Fruit fly (Drosophila melanogaster) whole organism, embryonic: Measurements from ENCODE around the gene gNacalpha.

Source experiments
- ATbp ChIP-seq: fragments of 200-800 bp; sonication (Bioruptor generic); optimal IDR thresholded peaks from 2 replicates; lab custom pipeline; 2017; ENCODE audit warnings: missing biosample characterization, mild to moderate bottlenecking, missing genetic modification characterization, missing genetic modification reagents
- CG11504 ChIP-seq: fragments of 200-800 bp; sonication (Bioruptor generic); optimal IDR thresholded peaks from 3 replicates; lab custom pipeline; 2019; ENCODE audit warnings: missing biosample characterization, mild to moderate bottlenecking, missing genetic modification characterization, moderate library complexity
- CG11695 ChIP-seq: fragments of 200-800 bp; sonication (Bioruptor generic); IDR thresholded peaks from 3 replicates; pipeline ENCODE4 v1.3.6; 2022; ENCODE audit warnings: missing biosample characterization, missing genetic modification characterization
- CG11696 ChIP-seq: fragments of 200-800 bp; sonication (Bioruptor generic); IDR thresholded peaks from 2 replicates; pipeline ENCODE4 v1.3.6; 2022; ENCODE audit warnings: missing biosample characterization, missing genetic modification characterization
- CG13424 ChIP-seq: fragments of 200-800 bp; sonication (Bioruptor generic); optimal IDR thresholded peaks from 2 replicates; lab custom pipeline; 2019; ENCODE audit warnings: missing biosample characterization, mild to moderate bottlenecking, missing genetic modification characterization, moderate library complexity
- CG14710 ChIP-seq: fragments of 200-800 bp; sonication (Bioruptor generic); optimal IDR thresholded peaks from 3 replicates; lab custom pipeline; 2019; ENCODE audit warnings: missing biosample characterization, mild to moderate bottlenecking, missing genetic modification characterization, moderate library complexity
- CG15696 ChIP-seq: fragments of 200-800 bp; sonication (Bioruptor generic); optimal IDR thresholded peaks from 2 replicates; lab custom pipeline; 2019; ENCODE audit warnings: missing biosample characterization, mild to moderate bottlenecking, missing genetic modification characterization, moderate library complexity
- CG1603 ChIP-seq: fragments of 200-800 bp; sonication (Bioruptor generic); optimal IDR thresholded peaks from 2 replicates; lab custom pipeline; 2019; ENCODE audit warnings: missing biosample characterization, mild to moderate bottlenecking, missing genetic modification characterization, moderate library complexity
- CG16815 ChIP-seq: fragments of 200-800 bp; sonication (Bioruptor generic); optimal IDR thresholded peaks from 3 replicates; lab custom pipeline; 2017; ENCODE audit warnings: missing biosample characterization, mild to moderate bottlenecking, missing genetic modification characterization
- CG18476 ChIP-seq: fragments of 200-800 bp; sonication (Bioruptor generic); optimal IDR thresholded peaks from 2 replicates; lab custom pipeline; 2016; ENCODE audit warnings: missing biosample characterization, mild to moderate bottlenecking, missing genetic modification characterization
- CG18599 ChIP-seq: fragments of 200-800 bp; sonication (Bioruptor generic); optimal IDR thresholded peaks from 3 replicates; lab custom pipeline; 2017; ENCODE audit warnings: missing biosample characterization, missing genetic modification characterization, mild to moderate bottlenecking, moderate library complexity, missing genetic modification reagents
- CG18764 ChIP-seq: fragments of 200-800 bp; sonication (Bioruptor generic); optimal IDR thresholded peaks from 3 replicates; lab custom pipeline; 2016; ENCODE audit warnings: missing biosample characterization, missing genetic modification characterization
- CG2202 ChIP-seq: fragments of 200-800 bp; sonication (Bioruptor generic); optimal IDR thresholded peaks from 2 replicates; lab custom pipeline; 2018; ENCODE audit warnings: missing biosample characterization, mild to moderate bottlenecking, missing genetic modification characterization
- CG2678 ChIP-seq: fragments of 200-800 bp; sonication (Bioruptor generic); optimal IDR thresholded peaks from 3 replicates; lab custom pipeline; 2019; ENCODE audit warnings: missing biosample characterization, mild to moderate bottlenecking, missing genetic modification characterization, moderate library complexity
- CG2875 ChIP-seq: fragments of 200-800 bp; sonication (Bioruptor generic); optimal IDR thresholded peaks from 2 replicates; lab custom pipeline; 2017; ENCODE audit warnings: missing biosample characterization, mild to moderate bottlenecking, missing genetic modification characterization, missing genetic modification reagents
- CG3163 ChIP-seq: fragments of 200-800 bp; sonication (Bioruptor generic); optimal IDR thresholded peaks from 3 replicates; lab custom pipeline; 2016; ENCODE audit warnings: missing biosample characterization, missing genetic modification characterization
- CG4424 ChIP-seq: fragments of 200-800 bp; sonication (Bioruptor generic); optimal IDR thresholded peaks from 3 replicates; lab custom pipeline; 2016; ENCODE audit warnings: missing biosample characterization, missing genetic modification characterization
- CG4820 ChIP-seq: fragments of 200-800 bp; sonication (Bioruptor generic); optimal IDR thresholded peaks from 3 replicates; lab custom pipeline; 2016; ENCODE audit warnings: missing biosample characterization, missing genetic modification characterization
- CG6689 ChIP-seq: fragments of 200-800 bp; sonication (Bioruptor generic); IDR thresholded peaks from 2 replicates; pipeline ENCODE4 v1.3.6; 2022; ENCODE audit warnings: missing biosample characterization, missing genetic modification characterization
- CG6813 ChIP-seq: fragments of 200-800 bp; sonication (Bioruptor generic); optimal IDR thresholded peaks from 2 replicates; lab custom pipeline; 2017; ENCODE audit warnings: missing biosample characterization, missing genetic modification characterization, mild to moderate bottlenecking, moderate library complexity, missing genetic modification reagents
- CG8765 ChIP-seq: fragments of 200-800 bp; sonication (Bioruptor generic); IDR thresholded peaks from 2 replicates; pipeline ENCODE4 v1.3.6; 2022; ENCODE audit warnings: missing biosample characterization, missing genetic modification characterization
- CG9727 ChIP-seq: fragments of 200-800 bp; sonication (Bioruptor generic); optimal IDR thresholded peaks from 3 replicates; lab custom pipeline; 2017; ENCODE audit warnings: missing biosample characterization, mild to moderate bottlenecking, missing genetic modification characterization
- D19A ChIP-seq: fragments of 200-800 bp; optimal IDR thresholded peaks from 3 replicates; lab custom pipeline; 2019; ENCODE audit warnings: missing biosample characterization, mild to moderate bottlenecking, missing genetic modification characterization, moderate library complexity
- Dll ChIP-seq: fragments of 200-800 bp; sonication (Bioruptor generic); IDR thresholded peaks from 4 replicates; pipeline ENCODE4 v1.3.6; 2022; ENCODE audit warnings: missing biosample characterization, missing genetic modification characterization; ENCODE audit not compliant: partially characterized antibody
- H15 ChIP-seq: fragments of 200-800 bp; sonication (Bioruptor generic); IDR thresholded peaks from 3 replicates; pipeline ENCODE4 v1.3.6; 2022; ENCODE audit warnings: missing biosample characterization, missing genetic modification characterization
- Hmx ChIP-seq: fragments of 200-800 bp; sonication (Bioruptor generic); optimal IDR thresholded peaks from 2 replicates; lab custom pipeline; 2016; ENCODE audit warnings: missing biosample characterization, missing genetic modification characterization
- Hr3 ChIP-seq: fragments of 200-800 bp; sonication (Bioruptor generic); optimal IDR thresholded peaks from 3 replicates; lab custom pipeline; 2016; ENCODE audit warnings: missing biosample characterization, missing genetic modification characterization
- Hsf ChIP-seq: fragments of 200-800 bp; sonication (Bioruptor generic); optimal IDR thresholded peaks from 3 replicates; lab custom pipeline; 2016; ENCODE audit warnings: missing biosample characterization, missing genetic modification characterization
- Neu2 ChIP-seq: fragments of 200-800 bp; sonication (Bioruptor generic); optimal IDR thresholded peaks from 3 replicates; lab custom pipeline; 2016; ENCODE audit warnings: missing biosample characterization, missing genetic modification characterization, borderline replicate concordance
- NfI ChIP-seq: fragments of 200-800 bp; sonication (Bioruptor generic); optimal IDR thresholded peaks from 3 replicates; lab custom pipeline; 2018; ENCODE audit warnings: missing biosample characterization, mild to moderate bottlenecking, missing genetic modification characterization, moderate library complexity
- Oli ChIP-seq: fragments of 200-800 bp; sonication (Bioruptor generic); optimal IDR thresholded peaks from 2 replicates; lab custom pipeline; 2018; ENCODE audit warnings: missing biosample characterization, mild to moderate bottlenecking, missing genetic modification characterization, moderate library complexity
- Sox100B ChIP-seq: fragments of 200-800 bp; sonication (Bioruptor generic); optimal IDR thresholded peaks from 3 replicates; lab custom pipeline; 2018; ENCODE audit warnings: missing biosample characterization, mild to moderate bottlenecking, missing genetic modification characterization
- Sox102F ChIP-seq: fragments of 200-800 bp; sonication (Bioruptor generic); optimal IDR thresholded peaks from 2 replicates; lab custom pipeline; 2018; ENCODE audit warnings: missing biosample characterization, mild to moderate bottlenecking, missing genetic modification characterization, moderate library complexity
- Spps ChIP-seq: fragments of 200-800 bp; sonication (Bioruptor generic); optimal IDR thresholded peaks from 2 replicates; lab custom pipeline; 2018; ENCODE audit warnings: missing biosample characterization, mild to moderate bottlenecking, missing genetic modification characterization
- Ssrp ChIP-seq: fragments of 200-800 bp; sonication (Bioruptor generic); optimal IDR thresholded peaks from 2 replicates; lab custom pipeline; 2018; ENCODE audit warnings: missing biosample characterization, mild to moderate bottlenecking, missing genetic modification characterization, moderate library complexity
- chn ChIP-seq: fragments of 200-800 bp; sonication (Bioruptor generic); optimal IDR thresholded peaks from 2 replicates; lab custom pipeline; 2016; ENCODE audit warnings: missing biosample characterization, missing genetic modification characterization
- crol ChIP-seq: fragments of 200-800 bp; sonication (Bioruptor generic); IDR thresholded peaks from 2 replicates; pipeline ENCODE4 v1.3.6; 2022; ENCODE audit warnings: missing biosample characterization, missing genetic modification characterization
- dysf ChIP-seq: fragments of 200-800 bp; sonication (Bioruptor generic); IDR thresholded peaks from 3 replicates; pipeline ENCODE4 v1.3.6; 2022; ENCODE audit warnings: missing biosample characterization, missing genetic modification characterization
- eve ChIP-seq, 2 experiments: fragments of >200 bp; optimal IDR thresholded peaks; 2 replicates each; lab custom pipeline; 2017; ENCODE audit warnings: missing biosample characterization in 2 of 2, missing genetic modification characterization in 2 of 2
- nau ChIP-seq: fragments of 200-800 bp; sonication (Bioruptor generic); optimal IDR thresholded peaks from 3 replicates; lab custom pipeline; 2017; ENCODE audit warnings: missing biosample characterization, mild to moderate bottlenecking, missing genetic modification characterization, missing genetic modification reagents
- org-1 ChIP-seq: fragments of 200-800 bp; sonication (Bioruptor generic); optimal IDR thresholded peaks from 2 replicates; lab custom pipeline; 2017; ENCODE audit warnings: missing biosample characterization, missing genetic modification characterization
- sens-2 ChIP-seq: fragments of 200-800 bp; sonication (Bioruptor generic); IDR thresholded peaks from 2 replicates; pipeline ENCODE4 v1.3.6; 2022; ENCODE audit warnings: missing biosample characterization, missing genetic modification characterization
- sim ChIP-seq: fragments of 200-800 bp; sonication (Bioruptor generic); IDR thresholded peaks from 2 replicates; pipeline ENCODE4 v1.3.6; 2022; ENCODE audit warnings: missing biosample characterization, missing genetic modification characterization
- sisA ChIP-seq: fragments of 200-800 bp; sonication (Bioruptor generic); IDR thresholded peaks from 2 replicates; pipeline ENCODE4 v1.3.6; 2022; ENCODE audit warnings: missing biosample characterization, missing genetic modification characterization
- tap ChIP-seq: fragments of 200-800 bp; optimal IDR thresholded peaks from 3 replicates; lab custom pipeline; 2019; ENCODE audit warnings: missing biosample characterization, mild to moderate bottlenecking, missing genetic modification characterization, moderate library complexity
- tin ChIP-seq: fragments of 200-800 bp; sonication (Bioruptor generic); optimal IDR thresholded peaks from 3 replicates; lab custom pipeline; 2016; ENCODE audit warnings: missing biosample characterization, missing genetic modification characterization
- trem ChIP-seq: fragments of 200-800 bp; optimal IDR thresholded peaks from 3 replicates; lab custom pipeline; 2019; ENCODE audit warnings: missing biosample characterization, mild to moderate bottlenecking, missing genetic modification characterization, moderate library complexity
- wek ChIP-seq: fragments of 200-800 bp; sonication (Bioruptor generic); optimal IDR thresholded peaks from 3 replicates; lab custom pipeline; 2018; ENCODE audit warnings: missing biosample characterization, mild to moderate bottlenecking, missing genetic modification characterization, moderate library complexity
- zfh1 ChIP-seq: fragments of 200-800 bp; sonication (Bioruptor generic); IDR thresholded peaks from 3 replicates; pipeline ENCODE4 v1.3.6; 2022; ENCODE audit warnings: missing biosample characterization, missing genetic modification characterization
- zfh2 ChIP-seq: fragments of 200-800 bp; sonication (Bioruptor generic); optimal IDR thresholded peaks from 2 replicates; lab custom pipeline; 2016; ENCODE audit warnings: missing biosample characterization, missing genetic modification characterization

Gene gNacalpha

DNA sequence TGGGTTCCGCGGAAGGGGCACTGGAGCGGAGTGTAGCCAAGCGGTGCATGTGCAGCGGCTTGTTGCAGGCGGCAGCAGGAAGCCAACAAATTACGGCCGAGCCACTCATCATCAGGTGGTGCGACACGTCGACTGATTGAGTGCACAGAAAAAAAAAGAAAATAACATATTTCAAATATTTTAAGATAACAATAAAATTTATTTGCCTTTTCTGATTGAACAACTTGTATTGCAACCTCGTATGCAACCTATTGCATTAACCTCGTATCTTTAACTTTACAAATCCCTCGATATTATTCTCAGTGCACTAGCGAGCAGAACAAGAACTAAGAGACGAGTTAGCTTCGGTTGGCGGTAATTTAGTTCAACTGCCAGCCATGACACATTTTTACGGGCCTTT lies 33.3 kb downstream of the gNacalpha start (continued):
- TF ChIP-seq CG6689 (GFP tag; lab: Robert Waterston, UW) (peak; percentile 46; the same call in 1 of the 2 replicates), Oli (tag; lab: Kevin White, UChicago) (peak; percentile 16), CG16815 (GFP tag; lab: Kevin White, UChicago) (peak; percentile 18), org-1 (GFP tag; lab: Kevin White, UChicago) (no peak), Sox100B (no peak), CG9727 (GFP tag; lab: Kevin White, UChicago) (peak; percentile 45), D19A (peak; percentile 1), Hmx (GFP tag; lab: Kevin White, UChicago) (no peak), zfh2 (GFP tag; lab: Kevin White, UChicago) (no peak), crol (GFP tag; lab: Robert Waterston, UW) (0 out of 2 replicates have a peak, but pooled peaks have one; percentile 18), CG8765 (peak; percentile 51), CG11504 (peak; percentile 40), tap (tag; lab: Kevin White, UChicago) (peak; percentile 10), sim (GFP tag; lab: Robert Waterston, UW) (no peak), Dll (GFP tag; lab: Robert Waterston, UW) (no peak), CG11696 (GFP tag; lab: Robert Waterston, UW) (0 out of 2 replicates have a peak, but pooled peaks have one; percentile 28), sens-2 (GFP tag; lab: Robert Waterston, UW) (0 out of 2 replicates have a peak, but pooled peaks have one; percentile 28), CG1603 (tag; lab: Kevin White, UChicago) (peak; percentile 50), CG18764 (no peak), Hr3 (GFP tag; lab: Kevin White, UChicago) (no peak), nau (GFP tag; lab: Kevin White, UChicago) (no peak), CG2875 (GFP tag; lab: Kevin White, UChicago) (peak; percentile 34), sisA (GFP tag; lab: Robert Waterston, UW) (peak; percentile 36; the same call in 1 of the 2 replicates), eve (GFP tag; optimal IDR thresholded peaks at IDR 0.05; lab: Kevin White, UChicago) (no peak), CG2202 (tag; lab: Kevin White, UChicago) (peak; percentile 30), CG4820 (peak; percentile 35), ATbp (GFP tag; lab: Kevin White, UChicago) (peak; percentile 16), CG18599 (peak; percentile 29), H15 (GFP tag; lab: Robert Waterston, UW) (0 out of 3 replicates have a peak, but pooled peaks have one; percentile 31), CG2678 (tag; lab: Kevin White, UChicago) (peak; percentile 32), Neu2 (no peak), CG6813 (GFP tag; lab: Kevin White, UChicago) (peak; percentile 4), Ssrp (tag; lab: Kevin White, UChicago) (peak; percentile 58), chn (GFP tag; lab: Kevin White, UChicago) (peak; percentile 12), CG14710 (tag; lab: Kevin White, UChicago) (peak; percentile 56), CG15696 (tag; lab: Kevin White, UChicago) (peak; percentile 37), CG18476 (GFP tag; lab: Kevin White, UChicago) (peak; percentile 13), dysf (GFP tag; lab: Robert Waterston, UW) (peak; percentile 53; the same call in 1 of the 3 replicates), CG11695 (GFP tag; lab: Robert Waterston, UW) (peak; percentile 47; the same call in 1 of the 3 replicates), Spps (peak; percentile 22), tin (GFP tag; lab: Kevin White, UChicago) (peak; percentile 2), wek (GFP tag; lab: Kevin White, UChicago) (no peak), trem (peak; percentile 9), NfI (GFP tag; lab: Kevin White, UChicago) (no peak), Sox102F (peak; percentile 41), Hsf (GFP tag; lab: Kevin White, UChicago) (peak; percentile 5), CG4424 (GFP tag; lab: Kevin White, UChicago) (peak; percentile 12), CG3163 (no peak), zfh1 (GFP tag; lab: Robert Waterston, UW) (peak; percentile 61; the same call in 1 of the 3 replicates), CG13424 (tag; lab: Kevin White, UChicago) (peak; percentile 14)
